Worm (Caenorhabditis elegans): Measurements from ENCODE around the gene C15B12.4.

The C15B12.4 gene

ce11 chrX:6467462-6467861 is 6.1 kb downstream of the C15B12.4 start, which contains the start of gene C15B12.3:
Gene C15B12.3 (minus strand): TSS chrX:6467562.
- TF ChIP-seq ztf-29 (GFP tag; IDR thresholded peaks at IDR 0.05) = no peak

- no peak for TF ChIP-seq tab-1 (GFP tag; IDR thresholded peaks at IDR 0.05)
Measured at ce11 chrX:6462995-6463462, 10.5 kb downstream of the C15B12.4 start, which contains the start of gene C15B12.2. Gene C15B12.2 (plus strand): TSS chrX:6463412.

- TF ChIP-seq ref-1 (GFP tag; conservative IDR thresholded peaks at IDR 0.05) = no peak
- no peak for TF ChIP-seq flt-1 (GFP tag; IDR thresholded peaks at IDR 0.05)
- TF ChIP-seq ztf-23 (GFP tag; IDR thresholded peaks at IDR 0.05) = no peak
- no peak for TF ChIP-seq T22C8.4 (GFP tag; IDR thresholded peaks at IDR 0.05)
- no peak for TF ChIP-seq klf-2 (GFP tag; conservative IDR thresholded peaks at IDR 0.05)
- no peak for TF ChIP-seq med-1 (GFP tag; optimal IDR thresholded peaks at IDR 0.05; ENCODE audit: insufficient read depth)
- no peak for TF ChIP-seq ztf-29 (GFP tag; IDR thresholded peaks at IDR 0.05)
Measured at ce11 chrX:6462479-6462878, 11.1 kb downstream of the C15B12.4 start.

ce11 chrX:6461729-6462128 is 11.8 kb downstream of the C15B12.4 start, which contains the start of gene K04E7.1:
Gene K04E7.1 (plus strand): TSS chrX:6462029.
- TF ChIP-seq ref-1 (GFP tag; conservative IDR thresholded peaks at IDR 0.05) (no peak), cog-1 (tag; optimal IDR thresholded peaks at IDR 0.05) (no peak), med-1 (GFP tag; optimal IDR thresholded peaks at IDR 0.05; ENCODE audit: insufficient read depth) (no peak), flt-1 (GFP tag; IDR thresholded peaks at IDR 0.05) (no peak), ztf-23 (GFP tag; IDR thresholded peaks at IDR 0.05) (no peak), tab-1 (GFP tag; IDR thresholded peaks at IDR 0.05) (no peak), T22C8.4 (GFP tag; IDR thresholded peaks at IDR 0.05) (no peak), ztf-29 (GFP tag; IDR thresholded peaks at IDR 0.05) (no peak), klf-2 (GFP tag; conservative IDR thresholded peaks at IDR 0.05) (no peak)

ce11 chrX:6460123-6460522 is 13.4 kb downstream of the C15B12.4 start:
- TF ChIP-seq klf-2 (GFP tag; conservative IDR thresholded peaks at IDR 0.05) (no peak), T22C8.4 (GFP tag; IDR thresholded peaks at IDR 0.05) (no peak), ztf-29 (GFP tag; IDR thresholded peaks at IDR 0.05) (no peak), flt-1 (GFP tag; IDR thresholded peaks at IDR 0.05) (no peak)

ce11 chrX:6458467-6458866 is 15.1 kb downstream of the C15B12.4 start:
- TF ChIP-seq T22C8.4 (GFP tag; IDR thresholded peaks at IDR 0.05) (no peak), ztf-29 (GFP tag; IDR thresholded peaks at IDR 0.05) (no peak), med-1 (GFP tag; optimal IDR thresholded peaks at IDR 0.05; ENCODE audit: insufficient read depth) (no peak), klf-2 (GFP tag; conservative IDR thresholded peaks at IDR 0.05) (no peak), cog-1 (tag; optimal IDR thresholded peaks at IDR 0.05) (no peak)

ce11 chrX:6458001-6458400 is 15.5 kb downstream of the C15B12.4 start:
- TF ChIP-seq tab-1 (GFP tag; IDR thresholded peaks at IDR 0.05) (no peak), klf-2 (GFP tag; conservative IDR thresholded peaks at IDR 0.05) (no peak), ztf-29 (GFP tag; IDR thresholded peaks at IDR 0.05) (no peak), flt-1 (GFP tag; IDR thresholded peaks at IDR 0.05) (no peak), ztf-23 (GFP tag; IDR thresholded peaks at IDR 0.05) (no peak), med-1 (GFP tag; optimal IDR thresholded peaks at IDR 0.05; ENCODE audit: insufficient read depth) (no peak), T22C8.4 (GFP tag; IDR thresholded peaks at IDR 0.05) (no peak), ref-1 (GFP tag; conservative IDR thresholded peaks at IDR 0.05) (no peak), cog-1 (tag; optimal IDR thresholded peaks at IDR 0.05) (no peak)

ce11 chrX:6456567-6456966 is 17.0 kb downstream of the C15B12.4 start, which contains the start of gene pept-1:
Gene pept-1 (plus strand): TSS chrX:6456872.
- no peak for TF ChIP-seq ztf-29 (GFP tag; IDR thresholded peaks at IDR 0.05)
- TF ChIP-seq ref-1 (GFP tag; conservative IDR thresholded peaks at IDR 0.05) = no peak
- no peak for TF ChIP-seq flt-1 (GFP tag; IDR thresholded peaks at IDR 0.05)
- no peak for TF ChIP-seq cog-1 (tag; optimal IDR thresholded peaks at IDR 0.05)
- TF ChIP-seq T22C8.4 (GFP tag; IDR thresholded peaks at IDR 0.05) = no peak
- no peak for TF ChIP-seq med-1 (GFP tag; optimal IDR thresholded peaks at IDR 0.05; ENCODE audit: insufficient read depth)
- TF ChIP-seq tab-1 (GFP tag; IDR thresholded peaks at IDR 0.05) = no peak
- TF ChIP-seq klf-2 (GFP tag; conservative IDR thresholded peaks at IDR 0.05) = no peak
- TF ChIP-seq ztf-23 (GFP tag; IDR thresholded peaks at IDR 0.05) = no peak

- TF ChIP-seq klf-2 (GFP tag; conservative IDR thresholded peaks at IDR 0.05) = no peak
- no peak for TF ChIP-seq T22C8.4 (GFP tag; IDR thresholded peaks at IDR 0.05)
- no peak for TF ChIP-seq tab-1 (GFP tag; IDR thresholded peaks at IDR 0.05)
Measured at ce11 chrX:6455157-6455556, 18.4 kb downstream of the C15B12.4 start, which contains the start of gene nas-33. Gene nas-33 (minus strand): TSS chrX:6455257.

- TF ChIP-seq flt-1 (GFP tag; IDR thresholded peaks at IDR 0.05) = no peak
Measured at ce11 chrX:6450839-6451491, 22.6 kb downstream of the C15B12.4 start, which contains the start of the genes grl-6 and K10C2.6. Gene grl-6 (minus strand): TSS chrX:6450939. Gene K10C2.6 (plus strand): TSS chrX:6451441.

- TF ChIP-seq cog-1 (tag; optimal IDR thresholded peaks at IDR 0.05) (no peak), ref-1 (GFP tag; conservative IDR thresholded peaks at IDR 0.05) (no peak), flt-1 (GFP tag; IDR thresholded peaks at IDR 0.05) (no peak), T22C8.4 (GFP tag; IDR thresholded peaks at IDR 0.05) (no peak), med-1 (GFP tag; optimal IDR thresholded peaks at IDR 0.05; ENCODE audit: insufficient read depth) (no peak), tab-1 (GFP tag; IDR thresholded peaks at IDR 0.05) (no peak), ztf-23 (GFP tag; IDR thresholded peaks at IDR 0.05) (no peak)
Measured at ce11 chrX:6448866-6449400, 24.6 kb downstream of the C15B12.4 start, which contains the start of gene fah-1. Gene fah-1 (minus strand): TSS chrX:6448916.
